Fruit fly (Drosophila melanogaster): ENCODE measurements around the gene RhoGAP16F.

DNA sequence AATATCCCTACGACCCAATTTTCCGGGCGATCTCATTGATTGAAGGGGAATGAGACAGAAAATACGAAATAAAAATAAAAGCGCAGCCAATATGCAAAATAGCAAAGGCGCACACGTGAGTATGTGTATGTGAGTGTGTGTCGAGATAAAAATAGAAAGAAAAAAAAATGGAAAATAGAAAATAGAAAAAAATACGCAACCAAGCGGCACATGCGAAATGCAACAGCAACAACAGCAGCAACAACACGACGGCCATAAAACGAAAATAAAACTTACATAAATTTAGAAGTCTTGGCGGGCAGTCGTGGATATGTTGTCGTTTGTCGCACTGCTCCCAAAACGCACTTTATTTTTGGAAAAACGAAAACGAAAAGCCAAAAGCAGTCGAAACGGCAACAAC lies 35.7 kb upstream of the RhoGAP16F start:
- no peak for TF ChIP-seq CG8478 (optimal IDR thresholded peaks at IDR 0.05)
- no peak for TF ChIP-seq CTCF (optimal IDR thresholded peaks at IDR 0.05)
